Fruit fly (Drosophila melanogaster): ENCODE results near the gene CG32260.

DNA sequence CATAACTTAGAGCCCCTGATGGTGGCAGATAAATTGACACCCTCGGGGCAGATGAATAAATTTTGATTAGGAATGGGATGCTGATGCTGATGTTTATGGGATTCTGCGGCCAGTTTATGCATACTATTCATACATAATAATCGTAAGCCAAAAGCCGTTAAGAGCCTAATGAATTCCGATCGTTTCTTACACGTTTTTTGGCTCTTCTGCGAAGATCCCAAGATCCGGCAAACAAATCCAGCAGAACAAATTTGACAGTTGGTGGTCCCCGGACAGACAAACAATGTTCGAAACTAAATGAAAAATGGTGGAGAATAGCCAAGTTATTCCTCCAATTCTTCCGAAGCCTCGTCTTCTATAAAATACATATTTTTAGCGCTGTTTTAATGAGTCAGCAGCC, 24.7 kb upstream of the CG32260 start:
- TF ChIP-seq Myc (optimal IDR thresholded peaks at IDR 0.05) (no peak), psq (optimal IDR thresholded peaks at IDR 0.05) (no peak), ttk (optimal IDR thresholded peaks at IDR 0.05) (no peak)

Data from Kc167 (cell line).